Fruit fly (Drosophila melanogaster) whole organism, embryonic: Measurements from ENCODE around the gene Trs23.

Experiments
- Antp ChIP-seq: fragments of 200-800 bp; sonication (Bioruptor generic); optimal IDR thresholded peaks from 3 replicates; lab custom pipeline; 2016; ENCODE audit warnings: missing biosample characterization, missing genetic modification characterization
- CG10209 ChIP-seq: fragments of 200-800 bp; sonication (Bioruptor generic); optimal IDR thresholded peaks from 3 replicates; lab custom pipeline; 2017; ENCODE audit warnings: missing biosample characterization, mild to moderate bottlenecking, missing genetic modification characterization, missing genetic modification reagents
- CG10321 ChIP-seq: fragments of 200-800 bp; sonication (Bioruptor generic); IDR thresholded peaks from 2 replicates; pipeline ENCODE4 v1.3.6; 2022; ENCODE audit warnings: missing biosample characterization, missing genetic modification characterization
- CG11093 ChIP-seq: fragments of 200-800 bp; sonication (Bioruptor generic); IDR thresholded peaks from 3 replicates; pipeline ENCODE4 v1.3.6; 2022; ENCODE audit warnings: missing biosample characterization, missing genetic modification characterization
- CG11504 ChIP-seq: fragments of 200-800 bp; sonication (Bioruptor generic); optimal IDR thresholded peaks from 3 replicates; lab custom pipeline; 2019; ENCODE audit warnings: missing biosample characterization, mild to moderate bottlenecking, missing genetic modification characterization, moderate library complexity
- CG14014 ChIP-seq: fragments of 200-800 bp; sonication (Bioruptor generic); IDR thresholded peaks from 2 replicates; pipeline ENCODE4 v1.3.6; 2022; ENCODE audit warnings: missing biosample characterization, missing genetic modification characterization
- CG15269 ChIP-seq: fragments of 200-800 bp; sonication (Bioruptor generic); optimal IDR thresholded peaks from 2 replicates; lab custom pipeline; 2018; ENCODE audit warnings: missing biosample characterization, mild to moderate bottlenecking, missing genetic modification characterization, moderate library complexity
- CG15514 ChIP-seq: fragments of 200-800 bp; sonication (Bioruptor generic); optimal IDR thresholded peaks from 3 replicates; lab custom pipeline; 2017; ENCODE audit warnings: missing biosample characterization, missing genetic modification characterization, mild to moderate bottlenecking, moderate library complexity, missing genetic modification reagents
- CG15601 ChIP-seq: fragments of 200-800 bp; sonication (Bioruptor generic); optimal IDR thresholded peaks from 3 replicates; lab custom pipeline; 2019; ENCODE audit warnings: missing biosample characterization, mild to moderate bottlenecking, missing genetic modification characterization, moderate library complexity
- CG16779 ChIP-seq: fragments of 200-800 bp; sonication (Bioruptor generic); IDR thresholded peaks from 2 replicates; pipeline ENCODE4 v1.3.6; 2022; ENCODE audit warnings: missing biosample characterization, missing genetic modification characterization
- CG17385 ChIP-seq: fragments of 200-800 bp; sonication (Bioruptor generic); optimal IDR thresholded peaks from 3 replicates; lab custom pipeline; 2018; ENCODE audit warnings: missing biosample characterization, mild to moderate bottlenecking, missing genetic modification characterization
- CG18476 ChIP-seq: fragments of 200-800 bp; sonication (Bioruptor generic); optimal IDR thresholded peaks from 2 replicates; lab custom pipeline; 2016; ENCODE audit warnings: missing biosample characterization, mild to moderate bottlenecking, missing genetic modification characterization
- CG18599 ChIP-seq: fragments of 200-800 bp; sonication (Bioruptor generic); optimal IDR thresholded peaks from 3 replicates; lab custom pipeline; 2017; ENCODE audit warnings: missing biosample characterization, missing genetic modification characterization, mild to moderate bottlenecking, moderate library complexity, missing genetic modification reagents
- CG34224 ChIP-seq: fragments of 200-800 bp; sonication (Bioruptor generic); IDR thresholded peaks from 3 replicates; pipeline ENCODE4 v1.3.6; 2022; ENCODE audit warnings: missing biosample characterization, missing genetic modification characterization; ENCODE audit not compliant: partially characterized antibody
- CG4707 ChIP-seq: fragments of 200-800 bp; sonication (Bioruptor generic); optimal IDR thresholded peaks from 2 replicates; lab custom pipeline; 2018; ENCODE audit warnings: missing biosample characterization, mild to moderate bottlenecking, missing genetic modification characterization, moderate library complexity
- CG7372 ChIP-seq: fragments of 200-800 bp; sonication (Bioruptor generic); IDR thresholded peaks from 2 replicates; pipeline ENCODE4 v1.3.6; 2022; ENCODE audit warnings: missing biosample characterization, missing genetic modification characterization
- CG7963 ChIP-seq: fragments of 200-800 bp; sonication (Bioruptor generic); IDR thresholded peaks from 3 replicates; pipeline ENCODE4 v1.3.6; 2022; ENCODE audit warnings: missing biosample characterization, missing genetic modification characterization; ENCODE audit not compliant: partially characterized antibody
- CG8478 ChIP-seq: fragments of >200 bp; optimal IDR thresholded peaks from 2 replicates; lab custom pipeline; 2018
- CG9215 ChIP-seq: fragments of 200-800 bp; sonication (Bioruptor generic); IDR thresholded peaks from 2 replicates; pipeline ENCODE4 v1.3.6; 2022; ENCODE audit warnings: missing biosample characterization, missing genetic modification characterization
- Camta ChIP-seq: fragments of 200-800 bp; sonication (Bioruptor generic); optimal IDR thresholded peaks from 2 replicates; lab custom pipeline; 2016; ENCODE audit warnings: missing biosample characterization, missing genetic modification characterization
- Chrac-16 ChIP-seq: fragments of 200-800 bp; sonication (Bioruptor generic); optimal IDR thresholded peaks from 3 replicates; lab custom pipeline; 2016; ENCODE audit warnings: missing biosample characterization, missing genetic modification characterization
- Dad ChIP-seq: fragments of 200-800 bp; sonication (Bioruptor generic); optimal IDR thresholded peaks from 3 replicates; lab custom pipeline; 2016; ENCODE audit warnings: missing biosample characterization, missing genetic modification characterization
- E2f1 ChIP-seq: fragments of 200-800 bp; sonication (Bioruptor generic); IDR thresholded peaks from 2 replicates; pipeline ENCODE4 v1.3.6; 2022; ENCODE audit warnings: missing biosample characterization, missing genetic modification characterization
- Fer2 ChIP-seq: fragments of 200-800 bp; sonication (Bioruptor generic); optimal IDR thresholded peaks from 2 replicates; lab custom pipeline; 2018; ENCODE audit warnings: missing biosample characterization, mild to moderate bottlenecking, missing genetic modification characterization, moderate library complexity
- Hr3 ChIP-seq: fragments of 200-800 bp; sonication (Bioruptor generic); optimal IDR thresholded peaks from 3 replicates; lab custom pipeline; 2016; ENCODE audit warnings: missing biosample characterization, missing genetic modification characterization
- Neu2 ChIP-seq: fragments of 200-800 bp; sonication (Bioruptor generic); optimal IDR thresholded peaks from 3 replicates; lab custom pipeline; 2016; ENCODE audit warnings: missing biosample characterization, missing genetic modification characterization, borderline replicate concordance
- Nf-YB ChIP-seq: fragments of 200-800 bp; sonication (Bioruptor generic); optimal IDR thresholded peaks from 3 replicates; lab custom pipeline; 2019; ENCODE audit warnings: missing biosample characterization, mild to moderate bottlenecking, missing genetic modification characterization, moderate library complexity
- Oli ChIP-seq: fragments of 200-800 bp; sonication (Bioruptor generic); optimal IDR thresholded peaks from 2 replicates; lab custom pipeline; 2018; ENCODE audit warnings: missing biosample characterization, mild to moderate bottlenecking, missing genetic modification characterization, moderate library complexity
- Spps ChIP-seq: fragments of 200-800 bp; sonication (Bioruptor generic); optimal IDR thresholded peaks from 2 replicates; lab custom pipeline; 2018; ENCODE audit warnings: missing biosample characterization, mild to moderate bottlenecking, missing genetic modification characterization
- Sry-β ChIP-seq: fragments of 200-800 bp; sonication (Bioruptor generic); optimal IDR thresholded peaks from 2 replicates; lab custom pipeline; 2018; ENCODE audit warnings: missing biosample characterization, mild to moderate bottlenecking, missing genetic modification characterization, moderate library complexity
- Taf1 ChIP-seq: fragments of 200-800 bp; sonication (Bioruptor generic); IDR thresholded peaks from 2 replicates; pipeline ENCODE4 v1.3.6; 2022; ENCODE audit warnings: missing biosample characterization, missing genetic modification characterization
- ab ChIP-seq: fragments of 200-800 bp; sonication (Bioruptor generic); optimal IDR thresholded peaks from 2 replicates; lab custom pipeline; 2016; ENCODE audit warnings: missing biosample characterization, missing genetic modification characterization
- ara ChIP-seq: fragments of 200-800 bp; sonication (Bioruptor generic); IDR thresholded peaks from 2 replicates; pipeline ENCODE4 v1.3.6; 2022; ENCODE audit warnings: missing biosample characterization, missing genetic modification characterization
- br ChIP-seq: fragments of >200 bp; optimal IDR thresholded peaks from 2 replicates; lab custom pipeline; 2017
- btn ChIP-seq: fragments of 200-800 bp; sonication (Bioruptor generic); optimal IDR thresholded peaks from 2 replicates; lab custom pipeline; 2016; ENCODE audit warnings: missing biosample characterization, missing genetic modification characterization
- dm ChIP-seq: fragments of 200-800 bp; sonication (Bioruptor generic); optimal IDR thresholded peaks from 3 replicates; lab custom pipeline; 2016; ENCODE audit warnings: missing biosample characterization, missing genetic modification characterization
- dmrt11E ChIP-seq: fragments of 200-800 bp; sonication (Bioruptor generic); optimal IDR thresholded peaks from 3 replicates; lab custom pipeline; 2018; ENCODE audit warnings: missing biosample characterization, mild to moderate bottlenecking, missing genetic modification characterization, moderate library complexity
- eve ChIP-seq, 2 experiments: fragments of >200 bp; optimal IDR thresholded peaks; 2 replicates each; lab custom pipeline; 2017; ENCODE audit warnings: missing biosample characterization in 2 of 2, missing genetic modification characterization in 2 of 2
- exex ChIP-seq: fragments of 200-800 bp; sonication (Bioruptor generic); optimal IDR thresholded peaks from 4 replicates; lab custom pipeline; 2018; ENCODE audit warnings: missing biosample characterization, mild to moderate bottlenecking, missing genetic modification characterization, moderate library complexity
- hkb ChIP-seq, 2 experiments: fragments of 200-800 bp in 1 of 2; fragments of >200 bp in 1 of 2; sonication (Bioruptor generic) in 1 of 2; IDR thresholded peaks in 1 of 2; optimal IDR thresholded peaks in 1 of 2; 2 replicates each; pipeline versions ENCODE4 v1.3.6 to Lab custom; 2017 to 2022; ENCODE audit warnings: missing biosample characterization in 1 of 2, missing genetic modification characterization in 1 of 2
- jigr1 ChIP-seq: fragments of 200-800 bp; sonication (Bioruptor generic); IDR thresholded peaks from 3 replicates; pipeline ENCODE4 v1.3.6; 2022; ENCODE audit warnings: missing biosample characterization, missing genetic modification characterization
- org-1 ChIP-seq: fragments of 200-800 bp; sonication (Bioruptor generic); optimal IDR thresholded peaks from 2 replicates; lab custom pipeline; 2017; ENCODE audit warnings: missing biosample characterization, missing genetic modification characterization
- pnt ChIP-seq: fragments of 200-800 bp; sonication (Bioruptor generic); optimal IDR thresholded peaks from 3 replicates; lab custom pipeline; 2016; ENCODE audit warnings: missing biosample characterization, missing genetic modification characterization
- repo ChIP-seq: fragments of 200-800 bp; sonication (Bioruptor generic); optimal IDR thresholded peaks from 2 replicates; lab custom pipeline; 2016; ENCODE audit warnings: missing biosample characterization, missing genetic modification characterization
- seq ChIP-seq: fragments of 200-800 bp; sonication (Bioruptor generic); IDR thresholded peaks from 2 replicates; pipeline ENCODE4 v1.3.6; 2022; ENCODE audit warnings: missing biosample characterization, missing genetic modification characterization
- slou ChIP-seq: fragments of 200-800 bp; sonication (Bioruptor generic); optimal IDR thresholded peaks from 3 replicates; lab custom pipeline; 2016; ENCODE audit warnings: missing biosample characterization, missing genetic modification characterization
- twi ChIP-seq: fragments of 200-800 bp; optimal IDR thresholded peaks from 2 replicates; lab custom pipeline; 2019; ENCODE audit warnings: missing biosample characterization, mild to moderate bottlenecking, missing genetic modification characterization, moderate library complexity
- vfl ChIP-seq: fragments of 200-800 bp; sonication (Bioruptor generic); optimal IDR thresholded peaks from 2 replicates; lab custom pipeline; 2016; ENCODE audit warnings: missing biosample characterization, missing genetic modification characterization
- vvl ChIP-seq: fragments of 200-800 bp; sonication (Bioruptor generic); IDR thresholded peaks from 2 replicates; pipeline ENCODE4 v1.3.6; 2022; ENCODE audit warnings: missing biosample characterization, missing genetic modification characterization
- wek ChIP-seq: fragments of 200-800 bp; sonication (Bioruptor generic); optimal IDR thresholded peaks from 3 replicates; lab custom pipeline; 2018; ENCODE audit warnings: missing biosample characterization, mild to moderate bottlenecking, missing genetic modification characterization, moderate library complexity

Trs23 gene

dm6 chr2L:8692426-8693180 is 6.6 kb downstream of the Trs23 start (continued):
- TF ChIP-seq repo (GFP tag; lab: Kevin White, UChicago) (no peak), CG7372 (GFP tag; lab: Robert Waterston, UW) (no peak), ab (GFP tag; lab: Kevin White, UChicago) (no peak), Fer2 (no peak), Hr3 (GFP tag; lab: Kevin White, UChicago) (no peak), Chrac-16 (GFP tag; lab: Kevin White, UChicago) (no peak), dm (no peak), vfl (GFP tag; lab: Kevin White, UChicago) (no peak), Taf1 (no peak), CG15269 (tag; lab: Kevin White, UChicago) (peak; percentile 47), twi (tag; lab: Kevin White, UChicago) (no peak), CG14014 (GFP tag; lab: Robert Waterston, UW) (peak; percentile 52; the same call in 1 of the 2 replicates), Spps (tag; lab: Kevin White, UChicago) (no peak), exex (peak; percentile 44), CG34224 (GFP tag; lab: Robert Waterston, UW) (no peak), hkb (optimal IDR thresholded peaks at IDR 0.05; lab: Kevin White, UChicago) (no peak), hkb (GFP tag; IDR thresholded peaks at IDR 0.05; lab: Robert Waterston, UW) (0 out of 2 replicates have a peak, but pooled peaks have one; percentile 15), CG16779 (0 out of 2 replicates have a peak, but pooled peaks have one; percentile 29), CG17385 (peak; percentile 51), CG15514 (peak; percentile 35), CG10321 (GFP tag; lab: Robert Waterston, UW) (peak; percentile 77), slou (GFP tag; lab: Kevin White, UChicago) (no peak), Nf-YB (GFP tag; lab: Kevin White, UChicago) (no peak), Neu2 (no peak), Camta (GFP tag; lab: Kevin White, UChicago) (no peak), seq (GFP tag; lab: Robert Waterston, UW) (0 out of 2 replicates have a peak, but pooled peaks have one; percentile 39), CG18599 (GFP tag; lab: Kevin White, UChicago) (peak; percentile 61), CG4707 (GFP tag; lab: Kevin White, UChicago) (no peak), CG9215 (GFP tag; lab: Robert Waterston, UW) (no peak), wek (GFP tag; lab: Kevin White, UChicago) (no peak), CG15601 (no peak), Sry-β (GFP tag; lab: Kevin White, UChicago) (no peak), E2f1 (GFP tag; lab: Robert Waterston, UW) (no peak), Oli (tag; lab: Kevin White, UChicago) (no peak), pnt (GFP tag; lab: Kevin White, UChicago) (no peak), jigr1 (GFP tag; lab: Robert Waterston, UW) (no peak), CG11093 (GFP tag; lab: Robert Waterston, UW) (no peak), vvl (GFP tag; lab: Robert Waterston, UW) (peak; percentile 60; the same call in 1 of the 2 replicates), Dad (GFP tag; lab: Kevin White, UChicago) (no peak), CG7963 (no peak), CG11504 (tag; lab: Kevin White, UChicago) (no peak), eve (GFP tag; optimal IDR thresholded peaks at IDR 0.05; lab: Kevin White, UChicago) (no peak), CG18476 (GFP tag; lab: Kevin White, UChicago) (no peak), CG8478 (no peak), ara (GFP tag; lab: Robert Waterston, UW) (no peak), org-1 (peak; percentile 30), CG10209 (GFP tag; lab: Kevin White, UChicago) (peak; percentile 49), dmrt11E (tag; lab: Kevin White, UChicago) (no peak), Antp (GFP tag; lab: Kevin White, UChicago) (no peak), br (lab: Kevin White, UChicago) (no peak), btn (GFP tag; lab: Kevin White, UChicago) (no peak)
